Worm (Caenorhabditis elegans) whole organism, young adult: ENCODE data around the gene F44E7.4.

Experiments
- B0336.3 ChIP-seq: fragments of 200-800 bp; sonication (Bioruptor generic); IDR thresholded peaks from 2 replicates; pipeline ENCODE4 v1.3.6; 2022; ENCODE audit warnings: missing genetic modification characterization, missing compliant biosample characterization
- F10E7.11 ChIP-seq: sonication (generic microtip); optimal IDR thresholded peaks from 2 replicates; lab custom pipeline; 2017; ENCODE audit warnings: mild to moderate bottlenecking, missing genetic modification characterization, moderate library complexity, missing compliant biosample characterization
- F33H1.4 ChIP-seq: fragments of 200-800 bp; sonication (Bioruptor generic); IDR thresholded peaks from 2 replicates; pipeline ENCODE4 v1.3.6; 2022; ENCODE audit warnings: missing genetic modification reagents, missing genetic modification characterization, missing compliant biosample characterization
- F39B2.1 ChIP-seq: fragments of 200-800 bp; sonication (Bioruptor generic); IDR thresholded peaks from 2 replicates; pipeline ENCODE4 v1.3.6; 2022; ENCODE audit warnings: missing genetic modification reagents, missing genetic modification characterization, missing compliant biosample characterization
- F55B11.4 ChIP-seq: sonication (generic microtip); optimal IDR thresholded peaks from 2 replicates; lab custom pipeline; 2016; ENCODE audit warnings: missing compliant biosample characterization, missing genetic modification characterization, borderline replicate concordance; ENCODE audit not compliant: insufficient read depth
- K11D2.4 ChIP-seq: fragments of 200-800 bp; sonication (Bioruptor generic); IDR thresholded peaks from 2 replicates; pipeline ENCODE4 v1.3.6; 2022; ENCODE audit warnings: missing genetic modification reagents, missing genetic modification characterization, missing compliant biosample characterization
- T07F8.4 ChIP-seq: sonication (generic microtip); optimal IDR thresholded peaks from 2 replicates; lab custom pipeline; 2016; ENCODE audit warnings: mild to moderate bottlenecking, missing genetic modification characterization, moderate library complexity, missing compliant biosample characterization
- Y79H2A.3 ChIP-seq: fragments of 200-800 bp; sonication (Bioruptor generic); conservative IDR thresholded peaks from 2 replicates; pipeline ENCODE4 v1.3.6; 2022; ENCODE audit warnings: missing genetic modification reagents, missing genetic modification characterization, missing compliant biosample characterization
- Y95B8A.8 ChIP-seq: fragments of 200-800 bp; sonication (Bioruptor generic); IDR thresholded peaks from 2 replicates; pipeline ENCODE4 v1.3.6; 2022; ENCODE audit warnings: missing genetic modification reagents, missing genetic modification characterization, missing compliant biosample characterization
- athp-1 ChIP-seq: sonication (generic microtip); optimal IDR thresholded peaks from 2 replicates; lab custom pipeline; 2017; ENCODE audit warnings: mild to moderate bottlenecking, missing genetic modification characterization, missing compliant biosample characterization
- attf-5 ChIP-seq: fragments of 200-800 bp; sonication (Bioruptor generic); optimal IDR thresholded peaks from 2 replicates; lab custom pipeline; 2018; ENCODE audit warnings: mild to moderate bottlenecking, missing genetic modification characterization, missing compliant biosample characterization
- attf-6 ChIP-seq: fragments of 200-800 bp; sonication (Bioruptor generic); IDR thresholded peaks from 2 replicates; pipeline ENCODE4 v1.3.6; 2022; ENCODE audit warnings: missing genetic modification reagents, missing genetic modification characterization, missing compliant biosample characterization
- ccch-3 ChIP-seq: fragments of 200-800 bp; sonication (Bioruptor generic); optimal IDR thresholded peaks from 2 replicates; lab custom pipeline; 2018; ENCODE audit warnings: mild to moderate bottlenecking, missing genetic modification characterization, missing compliant biosample characterization
- cebp-1 ChIP-seq, 2 experiments: fragments of 200-800 bp in 1 of 2; sonication (Bioruptor generic) in 1 of 2; sonication (generic microtip) in 1 of 2; IDR thresholded peaks in 1 of 2; optimal IDR thresholded peaks in 1 of 2; 2 replicates each; pipeline versions ENCODE4 v1.3.6 to Lab custom; 2017 to 2022; ENCODE audit warnings: missing compliant biosample characterization in 2 of 2, missing genetic modification characterization in 2 of 2, mild to moderate bottlenecking in 1 of 2, missing genetic modification reagents in 1 of 2, moderate library complexity in 1 of 2
- ceh-91 ChIP-seq: fragments of 200-800 bp; sonication (Bioruptor generic); IDR thresholded peaks from 2 replicates; pipeline ENCODE4 v1.3.6; 2022; ENCODE audit warnings: missing genetic modification reagents, missing genetic modification characterization, missing compliant biosample characterization
- chd-7 ChIP-seq: sonication (generic microtip); optimal IDR thresholded peaks from 2 replicates; lab custom pipeline; 2016; ENCODE audit warnings: mild to moderate bottlenecking, missing genetic modification characterization, moderate library complexity, missing compliant biosample characterization
- dox-1 ChIP-seq: fragments of 200-800 bp; sonication (Bioruptor generic); IDR thresholded peaks from 2 replicates; pipeline ENCODE4 v1.3.6; 2022; ENCODE audit warnings: missing genetic modification reagents, missing genetic modification characterization, missing compliant biosample characterization
- dpff-1 ChIP-seq: sonication (generic microtip); optimal IDR thresholded peaks from 2 replicates; lab custom pipeline; 2017; ENCODE audit warnings: mild to moderate bottlenecking, missing genetic modification characterization, missing compliant biosample characterization
- ets-4 ChIP-seq: fragments of 200-800 bp; sonication (Bioruptor generic); optimal IDR thresholded peaks from 2 replicates; lab custom pipeline; 2018; ENCODE audit warnings: mild to moderate bottlenecking, missing genetic modification characterization, missing compliant biosample characterization
- hlh-12 ChIP-seq: sonication (generic microtip); optimal IDR thresholded peaks from 2 replicates; lab custom pipeline; 2016; ENCODE audit warnings: missing genetic modification characterization, missing compliant biosample characterization
- hrde-1 ChIP-seq: sonication (generic microtip); optimal IDR thresholded peaks from 2 replicates; lab custom pipeline; 2016; ENCODE audit warnings: missing genetic modification characterization, mild to moderate bottlenecking, missing compliant biosample characterization, moderate library complexity, missing genotype, missing genetic modification reagents, borderline replicate concordance
- let-526 ChIP-seq: fragments of 200-800 bp; sonication (Bioruptor generic); IDR thresholded peaks from 2 replicates; pipeline ENCODE4 v1.3.6; 2022; ENCODE audit warnings: missing genetic modification reagents, missing genetic modification characterization, missing compliant biosample characterization
- lsl-1 ChIP-seq: fragments of 200-800 bp; sonication (Bioruptor generic); optimal IDR thresholded peaks from 2 replicates; lab custom pipeline; 2018; ENCODE audit warnings: mild to moderate bottlenecking, missing genetic modification characterization, moderate library complexity, missing compliant biosample characterization
- madf-6 ChIP-seq: fragments of 200-800 bp; sonication (Bioruptor generic); IDR thresholded peaks from 2 replicates; pipeline ENCODE4 v1.3.6; 2022; ENCODE audit warnings: missing genetic modification reagents, missing genetic modification characterization, missing compliant biosample characterization
- mcd-1 ChIP-seq: fragments of 200-800 bp; sonication (Bioruptor generic); IDR thresholded peaks from 2 replicates; pipeline ENCODE4 v1.3.6; 2022; ENCODE audit warnings: missing genetic modification reagents, missing genetic modification characterization, missing compliant biosample characterization
- mes-4 ChIP-seq: sonication (generic microtip); optimal IDR thresholded peaks from 2 replicates; lab custom pipeline; 2016; ENCODE audit warnings: missing genotype, missing genetic modification characterization, missing compliant biosample characterization
- nfya-2 ChIP-seq: fragments of 200-800 bp; sonication (Bioruptor generic); IDR thresholded peaks from 2 replicates; pipeline ENCODE4 v1.3.6; 2022; ENCODE audit warnings: missing genetic modification reagents, missing genetic modification characterization, missing compliant biosample characterization
- snpc-1.1 ChIP-seq: sonication (generic microtip); optimal IDR thresholded peaks from 2 replicates; lab custom pipeline; 2017; ENCODE audit warnings: missing genetic modification characterization, mild to moderate bottlenecking, missing compliant biosample characterization, antibody characterized with exemption, moderate library complexity, missing genotype, missing genetic modification reagents; ENCODE audit not compliant: insufficient read depth
- snpc-1.3 ChIP-seq: sonication (generic microtip); optimal IDR thresholded peaks from 2 replicates; lab custom pipeline; 2017; ENCODE audit warnings: missing genetic modification characterization, mild to moderate bottlenecking, missing compliant biosample characterization, antibody characterized with exemption, moderate library complexity, missing genotype, missing genetic modification reagents; ENCODE audit not compliant: insufficient read depth
- sptf-2 ChIP-seq: fragments of 200-800 bp; sonication (Bioruptor generic); optimal IDR thresholded peaks from 2 replicates; lab custom pipeline; 2018; ENCODE audit warnings: mild to moderate bottlenecking, missing genetic modification characterization, missing compliant biosample characterization
- tbp1 ChIP-seq: fragments of 200-800 bp; sonication (Bioruptor generic); optimal IDR thresholded peaks from 2 replicates; lab custom pipeline; 2018; ENCODE audit warnings: mild to moderate bottlenecking, missing genetic modification characterization, missing compliant biosample characterization
- unc-130 ChIP-seq: sonication (generic microtip); optimal IDR thresholded peaks from 2 replicates; lab custom pipeline; 2016; ENCODE audit warnings: missing genetic modification reagents, missing genetic modification characterization, missing compliant biosample characterization
- xnd-1 ChIP-seq: sonication (generic microtip); optimal IDR thresholded peaks from 2 replicates; lab custom pipeline; 2016; ENCODE audit warnings: missing genotype, missing genetic modification reagents, missing genetic modification characterization, missing compliant biosample characterization
- zim-3 ChIP-seq: sonication (generic microtip); optimal IDR thresholded peaks from 2 replicates; lab custom pipeline; 2017; ENCODE audit warnings: mild to moderate bottlenecking, missing genetic modification characterization, moderate library complexity, missing compliant biosample characterization
- ztf-18 ChIP-seq: sonication (generic microtip); optimal IDR thresholded peaks from 2 replicates; lab custom pipeline; 2016; ENCODE audit warnings: missing genotype, mild to moderate bottlenecking, missing genetic modification characterization, missing compliant biosample characterization
- ztf-22 ChIP-seq: fragments of 200-800 bp; sonication (Bioruptor generic); optimal IDR thresholded peaks from 2 replicates; lab custom pipeline; 2018; ENCODE audit warnings: mild to moderate bottlenecking, missing genetic modification characterization, moderate library complexity, missing compliant biosample characterization
- ztf-6 ChIP-seq: fragments of 200-800 bp; sonication (Bioruptor generic); IDR thresholded peaks from 2 replicates; pipeline ENCODE4 v1.3.6; 2022; ENCODE audit warnings: missing genetic modification reagents, missing genetic modification characterization, missing compliant biosample characterization

Gene F44E7.4

ce11 chrV:5736068-5736467 lies 40.7 kb downstream of the F44E7.4 start, which contains the start of gene K09H11.6:
K09H11.6 (minus strand) TSS chrV:5736168.
- no peak for TF ChIP-seq K11D2.4 (GFP tag; lab: Robert Waterston, UW)
- TF ChIP-seq ccch-3, result no peak
- no peak for TF ChIP-seq ztf-6 (GFP tag; lab: Robert Waterston, UW)
- TF ChIP-seq B0336.3 (GFP tag; lab: Robert Waterston, UW), result no peak
- no peak for TF ChIP-seq dpff-1
- no peak for TF ChIP-seq attf-5 (GFP tag; lab: Kevin White, UChicago)
- no peak for TF ChIP-seq hlh-12 (tag; lab: Kevin White, UChicago)
- no peak for TF ChIP-seq lsl-1 (GFP tag; lab: Kevin White, UChicago)
- TF ChIP-seq mes-4 (tag; lab: Kevin White, UChicago), result no peak
- no peak for TF ChIP-seq mcd-1 (GFP tag; lab: Robert Waterston, UW)

- TF ChIP-seq F33H1.4 (GFP tag; lab: Robert Waterston, UW) (no peak), athp-1 (tag; lab: Kevin White, UChicago) (no peak), dox-1 (GFP tag; lab: Robert Waterston, UW) (no peak), zim-3 (tag; lab: Kevin White, UChicago) (no peak), attf-6 (GFP tag; lab: Robert Waterston, UW) (no peak), hrde-1 (no peak), F55B11.4 (tag; lab: Kevin White, UChicago) (no peak), chd-7 (tag; lab: Kevin White, UChicago) (no peak), ceh-91 (GFP tag; lab: Robert Waterston, UW) (no peak), T07F8.4 (no peak), Y95B8A.8 (GFP tag; lab: Robert Waterston, UW) (no peak), xnd-1 (no peak), tbp1 (no peak), ztf-22 (GFP tag; lab: Kevin White, UChicago) (no peak), ets-4 (no peak), Y79H2A.3 (GFP tag; lab: Robert Waterston, UW) (no peak), snpc-1.1 (tag; lab: Kevin White, UChicago) (no peak), F10E7.11 (tag; lab: Kevin White, UChicago) (no peak)
Observed at ce11 chrV:5730783-5731182, 46.0 kb downstream of the F44E7.4 start, which contains the start of gene K09H11.15. K09H11.15 (minus strand) TSS chrV:5730883.

- TF ChIP-seq ets-4 (no peak), Y95B8A.8 (GFP tag; lab: Robert Waterston, UW) (no peak), madf-6 (no peak), unc-130 (GFP tag; lab: Kevin White, UChicago) (no peak), sptf-2 (GFP tag; lab: Kevin White, UChicago) (no peak), cebp-1 (GFP tag; IDR thresholded peaks at IDR 0.05; lab: Robert Waterston, UW) (no peak), cebp-1 (tag; optimal IDR thresholded peaks at IDR 0.05; lab: Kevin White, UChicago) (no peak), snpc-1.3 (tag; lab: Kevin White, UChicago) (no peak), ztf-18 (tag; lab: Kevin White, UChicago) (no peak), nfya-2 (GFP tag; lab: Robert Waterston, UW) (no peak), F39B2.1 (GFP tag; lab: Robert Waterston, UW) (no peak), let-526 (GFP tag; lab: Robert Waterston, UW) (no peak)
Observed at ce11 chrV:5726463-5726862, 50.3 kb downstream of the F44E7.4 start, which contains the start of gene K09H11.4. K09H11.4 (minus strand) TSS chrV:5726563.
